Worm (Caenorhabditis elegans) whole organism, late embryonic: Measurements from ENCODE around the gene mpst-2.
A peak's percentile ranks its signal among the peaks of the same experiment; 100 is the strongest.

Experiments used
- C08G9.2 ChIP-seq: sonication (generic microtip); optimal IDR thresholded peaks from 2 replicates; lab custom pipeline; 2016; ENCODE audit warnings: mild to moderate bottlenecking, missing genetic modification characterization, moderate library complexity, missing compliant biosample characterization
- T23F11.4 ChIP-seq: fragments of 200-800 bp; sonication (Bioruptor generic); optimal IDR thresholded peaks from 2 replicates; lab custom pipeline; 2018; ENCODE audit warnings: mild to moderate bottlenecking, missing genetic modification characterization, missing compliant biosample characterization
- ceh-18 ChIP-seq: sonication (generic microtip); optimal IDR thresholded peaks from 2 replicates; lab custom pipeline; 2016; ENCODE audit warnings: missing genetic modification characterization, missing compliant biosample characterization
- ceh-19 ChIP-seq: fragments of 200-800 bp; sonication (Bioruptor generic); optimal IDR thresholded peaks from 2 replicates; lab custom pipeline; 2018; ENCODE audit warnings: mild to moderate bottlenecking, missing genetic modification characterization, missing compliant biosample characterization
- ceh-2 ChIP-seq: sonication (generic microtip); optimal IDR thresholded peaks from 2 replicates; lab custom pipeline; 2016; ENCODE audit warnings: missing genotype, missing genetic modification characterization, missing compliant biosample characterization
- ceh-24 ChIP-seq: sonication (generic microtip); optimal IDR thresholded peaks from 2 replicates; lab custom pipeline; 2016; ENCODE audit warnings: mild to moderate bottlenecking, missing genetic modification characterization, missing compliant biosample characterization
- ceh-31 ChIP-seq: sonication (generic microtip); optimal IDR thresholded peaks from 2 replicates; lab custom pipeline; 2016; ENCODE audit warnings: missing genetic modification characterization, missing compliant biosample characterization
- ceh-34 ChIP-seq: sonication (generic microtip); optimal IDR thresholded peaks from 2 replicates; lab custom pipeline; 2016; ENCODE audit warnings: mild to moderate bottlenecking, missing genetic modification characterization, missing compliant biosample characterization
- ceh-45 ChIP-seq: fragments of 200-800 bp; sonication (Bioruptor generic); IDR thresholded peaks from 2 replicates; pipeline ENCODE4 v1.3.6; 2022; ENCODE audit warnings: missing genetic modification reagents, missing genetic modification characterization, missing compliant biosample characterization
- ceh-6 ChIP-seq: fragments of 200-800 bp; sonication (Bioruptor generic); optimal IDR thresholded peaks from 2 replicates; lab custom pipeline; 2018; ENCODE audit warnings: mild to moderate bottlenecking, missing genetic modification characterization, missing compliant biosample characterization
- ceh-9 ChIP-seq: sonication (generic microtip); optimal IDR thresholded peaks from 2 replicates; lab custom pipeline; 2016; ENCODE audit warnings: mild to moderate bottlenecking, missing genetic modification characterization, inconsistent platforms, missing compliant biosample characterization
- ets-4 ChIP-seq: sonication (generic microtip); optimal IDR thresholded peaks from 2 replicates; lab custom pipeline; 2016; ENCODE audit warnings: missing genetic modification characterization, missing compliant biosample characterization
- eyg-1 ChIP-seq: sonication (generic microtip); optimal IDR thresholded peaks from 2 replicates; lab custom pipeline; 2016; ENCODE audit warnings: missing genotype, missing genetic modification characterization, missing compliant biosample characterization
- fax-1 ChIP-seq: sonication (generic microtip); optimal IDR thresholded peaks from 2 replicates; lab custom pipeline; 2016; ENCODE audit warnings: missing genotype, missing genetic modification characterization, missing compliant biosample characterization
- fkh-6 ChIP-seq: sonication (generic microtip); optimal IDR thresholded peaks from 2 replicates; lab custom pipeline; 2016; ENCODE audit warnings: missing genetic modification characterization, missing compliant biosample characterization
- hlh-13 ChIP-seq: fragments of 200-800 bp; sonication (Bioruptor generic); optimal IDR thresholded peaks from 2 replicates; lab custom pipeline; 2018; ENCODE audit warnings: mild to moderate bottlenecking, missing genetic modification characterization, missing compliant biosample characterization
- hlh-30 ChIP-seq: sonication (generic microtip); optimal IDR thresholded peaks from 2 replicates; lab custom pipeline; 2017; ENCODE audit warnings: antibody characterized with exemption, missing genetic modification characterization, missing compliant biosample characterization; ENCODE audit not compliant: insufficient read depth
- hlh-6 ChIP-seq: sonication (generic microtip); optimal IDR thresholded peaks from 2 replicates; lab custom pipeline; 2016; ENCODE audit warnings: missing genotype, missing genetic modification characterization, missing compliant biosample characterization
- hlh-8 ChIP-seq: sonication (generic microtip); optimal IDR thresholded peaks from 2 replicates; lab custom pipeline; 2016; ENCODE audit warnings: missing genotype, missing genetic modification characterization, missing compliant biosample characterization
- lim-6 ChIP-seq: sonication (generic microtip); optimal IDR thresholded peaks from 2 replicates; lab custom pipeline; 2016; ENCODE audit warnings: missing genetic modification characterization, missing compliant biosample characterization
- madf-2 ChIP-seq: sonication (generic microtip); optimal IDR thresholded peaks from 2 replicates; lab custom pipeline; 2017; ENCODE audit warnings: missing genetic modification characterization, missing compliant biosample characterization
- mec-3 ChIP-seq: sonication (generic microtip); optimal IDR thresholded peaks from 2 replicates; lab custom pipeline; 2016; ENCODE audit warnings: borderline replicate concordance, missing genetic modification characterization, missing compliant biosample characterization
- nfya-1 ChIP-seq: sonication (generic microtip); optimal IDR thresholded peaks from 2 replicates; lab custom pipeline; 2017; ENCODE audit warnings: missing genetic modification characterization, mild to moderate bottlenecking, missing compliant biosample characterization, antibody characterized with exemption, moderate library complexity
- odd-2 ChIP-seq: sonication (generic microtip); optimal IDR thresholded peaks from 2 replicates; lab custom pipeline; 2017; ENCODE audit warnings: antibody characterized with exemption, mild to moderate bottlenecking, missing genetic modification characterization, missing compliant biosample characterization
- pat-9 ChIP-seq: fragments of 200-800 bp; sonication (Bioruptor generic); optimal IDR thresholded peaks from 2 replicates; lab custom pipeline; 2018; ENCODE audit warnings: mild to moderate bottlenecking, missing genetic modification characterization, moderate library complexity, missing compliant biosample characterization
- rnt-1 ChIP-seq: sonication (generic microtip); optimal IDR thresholded peaks from 2 replicates; lab custom pipeline; 2016; ENCODE audit warnings: missing genetic modification characterization, missing compliant biosample characterization
- syd-9 ChIP-seq: sonication (generic microtip); optimal IDR thresholded peaks from 2 replicates; lab custom pipeline; 2016; ENCODE audit warnings: mild to moderate bottlenecking, missing genetic modification characterization, moderate library complexity, missing compliant biosample characterization
- tbx-7 ChIP-seq: sonication (generic microtip); optimal IDR thresholded peaks from 2 replicates; lab custom pipeline; 2016; ENCODE audit warnings: missing genotype, missing genetic modification characterization, missing compliant biosample characterization
- unc-3 ChIP-seq, 2 experiments: fragments of 200-800 bp in 1 of 2; sonication (Bioruptor generic) in 1 of 2; sonication (generic microtip) in 1 of 2; conservative IDR thresholded peaks in 1 of 2; optimal IDR thresholded peaks in 1 of 2; 2 replicates each; pipeline versions ENCODE4 v1.3.6 to Lab custom; 2016 to 2022; ENCODE audit warnings: missing compliant biosample characterization in 2 of 2, missing genetic modification characterization in 2 of 2, missing genetic modification reagents in 1 of 2
- unc-42 ChIP-seq: sonication (generic microtip); optimal IDR thresholded peaks from 2 replicates; lab custom pipeline; 2016; ENCODE audit warnings: missing genotype, missing genetic modification characterization, missing compliant biosample characterization

The mpst-2 gene

DNA sequence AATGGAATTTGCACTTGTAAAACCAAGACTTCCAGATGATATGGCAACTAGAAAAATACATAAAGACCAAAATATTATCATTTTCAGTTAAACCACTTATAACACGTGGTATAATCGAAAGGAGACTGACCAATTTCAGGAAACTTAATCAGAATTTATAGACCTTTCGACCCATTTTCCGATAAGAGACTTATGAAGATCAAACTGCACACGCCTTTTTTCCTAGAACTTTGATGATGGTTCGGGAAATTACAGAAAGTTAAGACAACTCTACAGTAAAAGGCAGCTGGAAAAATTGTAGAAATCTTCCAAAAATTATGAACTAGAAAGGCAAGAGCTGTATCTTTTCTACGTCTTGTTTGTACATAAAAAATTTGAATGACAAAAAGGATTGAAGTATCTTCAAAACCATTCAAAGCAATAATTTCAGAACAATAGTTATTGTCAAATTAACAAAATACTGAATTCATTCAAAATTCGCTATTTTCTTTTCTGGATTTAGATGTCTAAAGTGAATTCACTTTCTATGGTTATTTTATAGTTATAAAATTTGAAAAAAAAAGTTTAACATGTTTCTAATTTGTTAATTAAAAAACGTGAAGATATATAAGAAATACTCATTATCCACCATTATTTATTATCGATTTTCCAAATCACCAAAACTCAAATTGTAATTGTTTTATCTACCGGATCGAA is at the start of gene mpst-2, which contains the start of gene H12D21.5:
Gene mpst-2, minus strand, starts transcription at position 101 of the 696 bp plus-strand sequence.
Gene H12D21.5, plus strand, starts transcription at position 646 of the 696 bp plus-strand sequence.
- no peak for TF ChIP-seq eyg-1
- no peak for TF ChIP-seq unc-42 (tag; lab: Kevin White, UChicago)

DNA sequence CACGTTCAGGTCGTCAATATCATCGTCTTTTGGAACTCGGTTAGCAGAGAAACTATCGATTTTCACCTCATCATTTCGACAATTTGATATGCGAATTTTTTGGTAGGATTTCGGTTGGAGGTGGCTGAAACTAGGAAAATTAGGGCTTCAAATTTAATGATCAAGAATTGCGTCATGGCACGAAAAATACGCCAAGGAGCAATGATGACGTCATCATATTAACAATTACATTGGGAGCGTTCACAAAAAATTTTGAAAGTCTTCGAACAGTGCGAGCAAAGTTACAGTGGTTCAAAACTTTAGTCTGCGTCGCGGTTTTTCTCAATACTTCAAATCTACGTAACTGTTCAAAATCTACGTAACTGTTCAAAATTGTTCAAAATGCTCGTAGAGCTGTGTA is 49.6 kb upstream of the mpst-2 start:
- TF ChIP-seq ceh-9 (tag; lab: Kevin White, UChicago), result no peak
- no peak for TF ChIP-seq hlh-6 (tag; lab: Kevin White, UChicago)
- no peak for TF ChIP-seq pat-9 (tag; lab: Kevin White, UChicago)

DNA sequence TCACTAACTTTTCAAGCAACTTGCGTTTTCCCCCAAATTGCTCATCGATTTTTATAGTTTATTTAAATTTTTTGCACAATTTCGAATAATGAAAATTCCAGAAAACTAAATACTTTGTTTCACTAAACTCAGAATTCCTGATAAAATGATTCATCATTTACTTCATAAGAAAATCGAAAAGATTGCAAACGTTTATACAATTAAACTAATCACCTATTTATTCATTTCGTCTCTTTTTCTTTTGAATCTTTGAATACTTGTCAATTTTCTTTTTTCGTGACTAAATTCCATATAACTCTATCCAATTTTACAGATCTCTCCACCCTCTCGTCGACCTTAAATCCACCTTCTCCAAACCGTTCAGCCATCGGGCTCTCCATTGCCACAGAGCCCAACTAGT is 43.3 kb upstream of the mpst-2 start, which contains the start of gene C30G7.2:
Gene C30G7.2, plus strand, starts transcription at position 301 of the 400 bp plus-strand sequence.
- TF ChIP-seq ceh-45 (GFP tag; lab: Robert Waterston, UW) (no peak), T23F11.4 (GFP tag; lab: Kevin White, UChicago) (no peak), unc-3 (GFP tag; conservative IDR thresholded peaks at IDR 0.05; lab: Robert Waterston, UW) (no peak), unc-3 (tag; optimal IDR thresholded peaks at IDR 0.05; lab: Kevin White, UChicago) (no peak), syd-9 (tag; lab: Kevin White, UChicago) (no peak)
- TF ChIP-seq, all 69 proteins: peak for 0

DNA sequence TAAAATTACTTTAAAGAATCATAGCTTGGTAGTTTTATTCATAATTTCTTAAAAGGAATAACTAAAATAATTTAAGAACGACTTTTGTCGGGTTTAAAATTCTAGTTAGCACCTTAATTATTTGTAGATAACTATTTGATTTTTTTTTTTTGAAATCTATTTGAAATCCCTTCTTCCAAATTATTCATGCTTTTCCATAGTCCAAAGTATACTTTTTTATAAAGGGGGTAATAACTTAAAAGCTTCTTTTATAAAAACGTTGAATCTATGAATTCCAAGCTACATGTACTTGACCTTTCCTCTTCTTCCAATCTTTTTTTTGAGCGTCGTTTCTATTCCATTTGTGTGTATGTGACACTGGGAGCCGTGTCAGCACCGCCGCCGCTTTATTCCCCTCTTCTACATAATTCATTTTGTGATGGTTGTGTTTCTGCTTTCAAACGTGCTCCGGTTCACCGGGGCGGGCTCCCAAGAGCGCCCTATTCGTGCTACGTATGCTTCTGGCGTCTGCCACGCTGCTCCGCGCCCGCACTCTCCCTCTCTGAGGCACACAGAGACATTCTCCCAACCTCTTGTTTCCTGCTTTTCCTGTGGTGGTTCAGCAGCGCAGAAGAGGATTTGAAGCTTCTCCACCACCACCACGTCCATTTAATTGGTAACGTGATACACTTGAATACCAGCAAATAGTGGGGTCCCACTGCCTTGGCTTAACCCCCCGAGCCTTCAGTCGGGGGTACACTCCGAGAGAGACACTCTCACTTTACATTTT is 40.4 kb upstream of the mpst-2 start:
- TF ChIP-seq unc-42 (tag; lab: Kevin White, UChicago), result peak; percentile 14
- TF ChIP-seq mec-3 (tag; lab: Kevin White, UChicago), result peak; percentile 12
- no peak for TF ChIP-seq hlh-13
- peak; percentile 79 for TF ChIP-seq ceh-34 (tag; lab: Kevin White, UChicago)
- peak; percentile 27 for TF ChIP-seq ceh-31 (tag; lab: Kevin White, UChicago)
- TF ChIP-seq hlh-30, result no peak
- no peak for TF ChIP-seq hlh-8 (tag; lab: Kevin White, UChicago)
- no peak for TF ChIP-seq ets-4 (tag; lab: Kevin White, UChicago)
- peak; percentile 38 for TF ChIP-seq ceh-19 (GFP tag; lab: Kevin White, UChicago)
- no peak for TF ChIP-seq ceh-6 (GFP tag; lab: Kevin White, UChicago)
- no peak for TF ChIP-seq ceh-9 (tag; lab: Kevin White, UChicago)
- no peak for TF ChIP-seq odd-2 (tag; lab: Kevin White, UChicago)
- no peak for TF ChIP-seq fkh-6 (tag; lab: Kevin White, UChicago)
- TF ChIP-seq lim-6 (tag; lab: Kevin White, UChicago), result no peak
- TF ChIP-seq C08G9.2 (tag; lab: Kevin White, UChicago), result peak; percentile 0
- TF ChIP-seq ceh-24, result no peak
- no peak for TF ChIP-seq tbx-7 (tag; lab: Kevin White, UChicago)

DNA sequence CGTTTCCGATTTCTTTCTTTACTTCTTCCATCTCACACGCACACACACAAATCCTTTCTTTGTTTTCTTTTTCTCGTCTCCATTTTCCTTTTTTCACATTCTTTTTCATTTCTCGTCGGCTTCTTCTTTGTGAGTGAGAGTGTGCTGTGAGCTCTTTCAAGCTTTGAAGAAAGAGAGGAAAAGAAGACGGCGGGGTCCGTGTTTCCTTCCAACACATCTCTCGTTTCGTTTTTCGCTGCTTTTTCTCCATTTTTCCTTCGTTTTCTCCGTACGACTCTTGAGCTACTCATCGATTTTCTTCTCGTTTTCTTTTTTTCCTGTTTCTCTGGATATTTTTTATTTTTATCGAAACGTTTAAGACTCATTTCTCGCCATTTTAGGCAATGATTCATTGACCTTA is 36.9 kb upstream of the mpst-2 start:
- TF ChIP-seq madf-2 (no peak), nfya-1 (tag; lab: Kevin White, UChicago) (peak; percentile 11), ceh-2 (tag; lab: Kevin White, UChicago) (no peak), ceh-18 (tag; lab: Kevin White, UChicago) (peak; percentile 7), ceh-31 (tag; lab: Kevin White, UChicago) (peak; percentile 25), unc-3 (GFP tag; conservative IDR thresholded peaks at IDR 0.05; lab: Robert Waterston, UW) (no peak), unc-3 (tag; optimal IDR thresholded peaks at IDR 0.05; lab: Kevin White, UChicago) (no peak), T23F11.4 (GFP tag; lab: Kevin White, UChicago) (no peak), tbx-7 (tag; lab: Kevin White, UChicago) (no peak), unc-42 (tag; lab: Kevin White, UChicago) (peak; percentile 39), rnt-1 (tag; lab: Kevin White, UChicago) (no peak), fax-1 (tag; lab: Kevin White, UChicago) (no peak)
